Fruit fly (Drosophila melanogaster) whole organism, embryonic: ENCODE data around the gene CG7611.

Experiments
- Aef1 ChIP-seq: fragments of 200-800 bp; sonication (Bioruptor generic); IDR thresholded peaks from 3 replicates; pipeline ENCODE4 v1.3.6; 2022; ENCODE audit warnings: missing biosample characterization, missing genetic modification characterization
- CG10267 ChIP-seq: fragments of 200-800 bp; sonication (Bioruptor generic); optimal IDR thresholded peaks from 2 replicates; lab custom pipeline; 2018; ENCODE audit warnings: missing biosample characterization, mild to moderate bottlenecking, missing genetic modification characterization, moderate library complexity
- CG10321 ChIP-seq: fragments of 200-800 bp; sonication (Bioruptor generic); IDR thresholded peaks from 2 replicates; pipeline ENCODE4 v1.3.6; 2022; ENCODE audit warnings: missing biosample characterization, missing genetic modification characterization
- CG10959 ChIP-seq: fragments of 200-800 bp; sonication (Bioruptor generic); IDR thresholded peaks from 2 replicates; pipeline ENCODE4 v1.3.6; 2022; ENCODE audit warnings: missing biosample characterization, missing genetic modification characterization
- CG12104 ChIP-seq: fragments of 200-800 bp; sonication (Bioruptor generic); optimal IDR thresholded peaks from 3 replicates; lab custom pipeline; 2016; ENCODE audit warnings: missing biosample characterization, missing genetic modification characterization
- CG12659 ChIP-seq: fragments of 200-800 bp; sonication (Bioruptor generic); optimal IDR thresholded peaks from 3 replicates; lab custom pipeline; 2017; ENCODE audit warnings: mild to moderate bottlenecking, missing biosample characterization, missing genetic modification reagents, missing genetic modification characterization
- CG12769 ChIP-seq: fragments of 200-800 bp; sonication (Bioruptor generic); optimal IDR thresholded peaks from 2 replicates; lab custom pipeline; 2019; ENCODE audit warnings: missing biosample characterization, mild to moderate bottlenecking, missing genetic modification characterization, moderate library complexity
- CG15514 ChIP-seq: fragments of 200-800 bp; sonication (Bioruptor generic); optimal IDR thresholded peaks from 3 replicates; lab custom pipeline; 2017; ENCODE audit warnings: missing biosample characterization, missing genetic modification characterization, mild to moderate bottlenecking, moderate library complexity, missing genetic modification reagents
- CG16815 ChIP-seq: fragments of 200-800 bp; sonication (Bioruptor generic); optimal IDR thresholded peaks from 3 replicates; lab custom pipeline; 2017; ENCODE audit warnings: missing biosample characterization, mild to moderate bottlenecking, missing genetic modification characterization
- CG16863 ChIP-seq: fragments of 200-800 bp; sonication (Bioruptor generic); optimal IDR thresholded peaks from 3 replicates; lab custom pipeline; 2016; ENCODE audit warnings: missing biosample characterization, missing genetic modification characterization
- CG18262 ChIP-seq: fragments of 200-800 bp; optimal IDR thresholded peaks from 3 replicates; lab custom pipeline; 2019; ENCODE audit warnings: missing biosample characterization, mild to moderate bottlenecking, missing genetic modification characterization, moderate library complexity
- CG18599 ChIP-seq: fragments of 200-800 bp; sonication (Bioruptor generic); optimal IDR thresholded peaks from 3 replicates; lab custom pipeline; 2017; ENCODE audit warnings: missing biosample characterization, missing genetic modification characterization, mild to moderate bottlenecking, moderate library complexity, missing genetic modification reagents
- CG2875 ChIP-seq: fragments of 200-800 bp; sonication (Bioruptor generic); optimal IDR thresholded peaks from 2 replicates; lab custom pipeline; 2017; ENCODE audit warnings: missing biosample characterization, mild to moderate bottlenecking, missing genetic modification characterization, missing genetic modification reagents
- CG2889 ChIP-seq: fragments of 200-800 bp; sonication (Bioruptor generic); IDR thresholded peaks from 3 replicates; pipeline ENCODE4 v1.3.6; 2022; ENCODE audit warnings: missing biosample characterization, missing genetic modification characterization
- CG30020 ChIP-seq: fragments of 200-800 bp; optimal IDR thresholded peaks from 2 replicates; lab custom pipeline; 2019; ENCODE audit warnings: missing biosample characterization, mild to moderate bottlenecking, missing genetic modification characterization, moderate library complexity
- CG5245 ChIP-seq: fragments of 200-800 bp; sonication (Bioruptor generic); optimal IDR thresholded peaks from 3 replicates; lab custom pipeline; 2016; ENCODE audit warnings: missing biosample characterization, missing genetic modification characterization
- D ChIP-seq, 2 experiments: fragments of 200-800 bp in 1 of 2; fragments of >200 bp in 1 of 2; sonication (Bioruptor generic) in 1 of 2; optimal IDR thresholded peaks; 2 replicates in 1 of 2; 3 replicates in 1 of 2; lab custom pipeline; 2017; ENCODE audit warnings: mild to moderate bottlenecking in 1 of 2, missing biosample characterization in 1 of 2, missing genetic modification characterization in 1 of 2, missing genetic modification reagents in 1 of 2
- ERR ChIP-seq: fragments of 200-800 bp; sonication (Bioruptor generic); optimal IDR thresholded peaks from 2 replicates; lab custom pipeline; 2016; ENCODE audit warnings: missing biosample characterization, missing genetic modification characterization
- Eip74EF ChIP-seq, 2 experiments: fragments of 200-800 bp in 1 of 2; fragments of >200 bp in 1 of 2; sonication (Bioruptor generic) in 1 of 2; optimal IDR thresholded peaks; 2 replicates each; lab custom pipeline; 2017 to 2019; ENCODE audit warnings: missing biosample characterization in 2 of 2, missing genetic modification characterization in 2 of 2, mild to moderate bottlenecking in 1 of 2, moderate library complexity in 1 of 2
- Hr51 ChIP-seq, 2 experiments: fragments of 200-800 bp; sonication (Bioruptor generic); optimal IDR thresholded peaks; 2 replicates in 1 of 2; 3 replicates in 1 of 2; lab custom pipeline; 2016 to 2018; ENCODE audit warnings: missing biosample characterization in 2 of 2, missing genetic modification characterization in 2 of 2, mild to moderate bottlenecking in 1 of 2, moderate library complexity in 1 of 2
- MESR4 ChIP-seq: fragments of 200-800 bp; sonication (Bioruptor generic); optimal IDR thresholded peaks from 2 replicates; lab custom pipeline; 2018; ENCODE audit warnings: missing biosample characterization, mild to moderate bottlenecking, missing genetic modification characterization, moderate library complexity
- Med ChIP-seq: fragments of 200-800 bp; sonication (Bioruptor generic); peaks from one replicate; lab custom pipeline; 2016; ENCODE audit warnings: missing biosample characterization, missing genetic modification characterization, mild to moderate bottlenecking, inconsistent platforms, moderate library complexity
- Opbp ChIP-seq: fragments of 200-800 bp; sonication (Bioruptor generic); IDR thresholded peaks from 3 replicates; pipeline ENCODE4 v1.3.6; 2022; ENCODE audit warnings: missing biosample characterization, missing genetic modification characterization; ENCODE audit not compliant: partially characterized antibody
- Pdp1 ChIP-seq, 2 experiments: fragments of 200-800 bp; sonication (Bioruptor generic); optimal IDR thresholded peaks; 3 replicates each; lab custom pipeline; 2016; ENCODE audit warnings: missing biosample characterization in 2 of 2, missing genetic modification characterization in 2 of 2, mild to moderate bottlenecking in 1 of 2, moderate library complexity in 1 of 2
- Sry-δ ChIP-seq: fragments of 200-800 bp; sonication (Bioruptor generic); optimal IDR thresholded peaks from 2 replicates; lab custom pipeline; 2016; ENCODE audit warnings: missing biosample characterization, missing genetic modification characterization
- Xbp1 ChIP-seq: fragments of 200-800 bp; sonication (Bioruptor generic); optimal IDR thresholded peaks from 3 replicates; lab custom pipeline; 2016; ENCODE audit warnings: missing biosample characterization, mild to moderate bottlenecking, missing genetic modification characterization
- bowl ChIP-seq: fragments of 200-800 bp; sonication (Bioruptor generic); IDR thresholded peaks from 2 replicates; pipeline ENCODE4 v1.3.6; 2022; ENCODE audit warnings: missing biosample characterization, missing genetic modification characterization
- chinmo ChIP-seq: fragments of 200-800 bp; sonication (Bioruptor generic); IDR thresholded peaks from 4 replicates; pipeline ENCODE4 v1.3.6; 2022; ENCODE audit warnings: missing biosample characterization, missing genetic modification characterization; ENCODE audit not compliant: partially characterized antibody
- ci ChIP-seq: fragments of 200-800 bp; sonication (Bioruptor generic); IDR thresholded peaks from 3 replicates; pipeline ENCODE4 v1.3.6; 2022; ENCODE audit warnings: missing biosample characterization, missing genetic modification characterization
- dati ChIP-seq: fragments of 200-800 bp; sonication (Bioruptor generic); IDR thresholded peaks from 2 replicates; pipeline ENCODE4 v1.3.6; 2022; ENCODE audit warnings: missing biosample characterization, missing genetic modification characterization
- dimm ChIP-seq: fragments of 200-800 bp; sonication (Bioruptor generic); IDR thresholded peaks from 2 replicates; pipeline ENCODE4 v1.3.6; 2022; ENCODE audit warnings: missing biosample characterization, missing genetic modification characterization
- dm ChIP-seq: fragments of 200-800 bp; sonication (Bioruptor generic); optimal IDR thresholded peaks from 3 replicates; lab custom pipeline; 2016; ENCODE audit warnings: missing biosample characterization, missing genetic modification characterization
- dmrt11E ChIP-seq: fragments of 200-800 bp; sonication (Bioruptor generic); optimal IDR thresholded peaks from 3 replicates; lab custom pipeline; 2018; ENCODE audit warnings: missing biosample characterization, mild to moderate bottlenecking, missing genetic modification characterization, moderate library complexity
- dmrt99B ChIP-seq: fragments of 200-800 bp; sonication (Bioruptor generic); optimal IDR thresholded peaks from 2 replicates; lab custom pipeline; 2018; ENCODE audit warnings: missing biosample characterization, mild to moderate bottlenecking, missing genetic modification characterization, moderate library complexity
- en ChIP-seq: fragments of 200-800 bp; sonication (Bioruptor generic); optimal IDR thresholded peaks from 2 replicates; lab custom pipeline; 2016; ENCODE audit warnings: missing biosample characterization, missing genetic modification characterization
- esg ChIP-seq: fragments of 200-800 bp; sonication (Bioruptor generic); conservative IDR thresholded peaks from 2 replicates; pipeline ENCODE4 v1.3.6; 2022; ENCODE audit warnings: missing biosample characterization, missing genetic modification characterization
- fd102C ChIP-seq: fragments of 200-800 bp; sonication (Bioruptor generic); optimal IDR thresholded peaks from 2 replicates; lab custom pipeline; 2018; ENCODE audit warnings: missing biosample characterization, mild to moderate bottlenecking, missing genetic modification characterization, moderate library complexity
- jing ChIP-seq: fragments of 200-800 bp; sonication (Bioruptor generic); optimal IDR thresholded peaks from 2 replicates; lab custom pipeline; 2018; ENCODE audit warnings: missing biosample characterization, mild to moderate bottlenecking, missing genetic modification characterization
- kay ChIP-seq: fragments of 200-800 bp; sonication (Bioruptor generic); optimal IDR thresholded peaks from 2 replicates; lab custom pipeline; 2016; ENCODE audit warnings: missing biosample characterization, missing genetic modification characterization
- luna ChIP-seq: fragments of 200-800 bp; sonication (Bioruptor generic); optimal IDR thresholded peaks from 2 replicates; lab custom pipeline; 2016; ENCODE audit warnings: missing biosample characterization, missing genetic modification characterization
- mld ChIP-seq: fragments of 200-800 bp; sonication (Bioruptor generic); IDR thresholded peaks from 3 replicates; pipeline ENCODE4 v1.3.6; 2022; ENCODE audit warnings: missing biosample characterization, missing genetic modification characterization; ENCODE audit not compliant: partially characterized antibody
- nau ChIP-seq: fragments of 200-800 bp; sonication (Bioruptor generic); optimal IDR thresholded peaks from 3 replicates; lab custom pipeline; 2017; ENCODE audit warnings: missing biosample characterization, mild to moderate bottlenecking, missing genetic modification characterization, missing genetic modification reagents
- nerfin-2 ChIP-seq: fragments of 200-800 bp; sonication (Bioruptor generic); IDR thresholded peaks from 2 replicates; pipeline ENCODE4 v1.3.6; 2022; ENCODE audit warnings: missing biosample characterization, missing genetic modification characterization; ENCODE audit not compliant: partially characterized antibody
- pzg ChIP-seq: fragments of 200-800 bp; sonication (Bioruptor generic); optimal IDR thresholded peaks from 3 replicates; lab custom pipeline; 2018; ENCODE audit warnings: missing biosample characterization, mild to moderate bottlenecking, missing genetic modification characterization, moderate library complexity
- sens-2 ChIP-seq: fragments of 200-800 bp; sonication (Bioruptor generic); IDR thresholded peaks from 2 replicates; pipeline ENCODE4 v1.3.6; 2022; ENCODE audit warnings: missing biosample characterization, missing genetic modification characterization
- slou ChIP-seq: fragments of 200-800 bp; sonication (Bioruptor generic); optimal IDR thresholded peaks from 3 replicates; lab custom pipeline; 2016; ENCODE audit warnings: missing biosample characterization, missing genetic modification characterization
- tin ChIP-seq: fragments of 200-800 bp; sonication (Bioruptor generic); optimal IDR thresholded peaks from 3 replicates; lab custom pipeline; 2016; ENCODE audit warnings: missing biosample characterization, missing genetic modification characterization
- wor ChIP-seq: fragments of 200-800 bp; sonication (Bioruptor generic); IDR thresholded peaks from 2 replicates; pipeline ENCODE4 v1.3.6; 2022; ENCODE audit warnings: missing biosample characterization, missing genetic modification characterization

The CG7611 gene

DNA sequence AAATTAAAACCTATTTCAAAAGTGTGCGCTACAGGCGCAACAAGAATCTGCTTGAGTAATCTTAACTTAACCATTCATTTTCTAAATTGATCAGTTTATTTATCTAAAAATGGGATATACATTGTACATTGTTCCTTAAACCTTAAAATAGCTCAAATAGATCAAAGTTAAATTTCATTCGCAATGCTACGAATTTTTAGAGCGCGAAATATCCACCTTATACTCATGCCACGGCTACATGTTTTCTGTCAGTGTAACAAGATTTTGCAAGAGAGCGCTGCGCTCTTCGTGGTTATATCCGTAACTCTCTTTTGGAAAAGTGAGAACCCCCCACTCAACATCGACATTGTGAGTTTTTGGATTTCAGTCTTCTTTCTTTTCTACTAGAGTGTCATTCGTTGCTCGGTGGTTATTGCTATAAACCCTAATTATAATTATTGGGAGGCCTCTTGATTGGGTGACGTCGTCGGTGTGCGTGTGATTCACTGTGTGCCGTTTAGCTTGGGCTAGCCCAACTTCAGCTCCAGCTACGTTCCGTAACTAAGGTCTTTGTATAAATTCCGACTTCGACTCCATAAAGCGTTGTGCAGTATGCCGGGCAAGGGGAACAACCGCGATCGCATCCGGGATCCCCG lies 13.4 kb upstream of the CG7611 start (continued):
- TF ChIP-seq Xbp1 (GFP tag; lab: Kevin White, UChicago) (peak; percentile 55), dimm (GFP tag; lab: Robert Waterston, UW) (no peak), fd102C (GFP tag; lab: Kevin White, UChicago) (no peak), Eip74EF (GFP tag; optimal IDR thresholded peaks at IDR 0.05; lab: Kevin White, UChicago) (no peak), pzg (GFP tag; lab: Kevin White, UChicago) (no peak), dmrt99B (tag; lab: Kevin White, UChicago) (peak; percentile 50), CG16863 (GFP tag; lab: Kevin White, UChicago) (no peak), CG2875 (GFP tag; lab: Kevin White, UChicago) (peak; percentile 23), CG12104 (GFP tag; lab: Kevin White, UChicago) (no peak), dm (no peak), ci (GFP tag; lab: Robert Waterston, UW) (peak; percentile 71; the same call in 2 of the 3 replicates), dmrt11E (tag; lab: Kevin White, UChicago) (peak; percentile 38), sens-2 (GFP tag; lab: Robert Waterston, UW) (no peak), mld (GFP tag; lab: Robert Waterston, UW) (no peak), CG12769 (peak; percentile 46), CG2889 (0 out of 3 replicates have a peak, but pooled peaks have one; percentile 26), nau (GFP tag; lab: Kevin White, UChicago) (no peak), CG10959 (GFP tag; lab: Robert Waterston, UW) (no peak), CG12659 (peak; percentile 31), bowl (no peak), CG30020 (tag; lab: Kevin White, UChicago) (no peak), wor (GFP tag; lab: Robert Waterston, UW) (no peak), slou (GFP tag; lab: Kevin White, UChicago) (no peak), CG10321 (no peak), Aef1 (GFP tag; lab: Robert Waterston, UW) (no peak), CG10267 (tag; lab: Kevin White, UChicago) (peak; percentile 28), MESR4 (GFP tag; lab: Kevin White, UChicago) (no peak), CG18262 (peak; percentile 52), CG16815 (GFP tag; lab: Kevin White, UChicago) (no peak), luna (GFP tag; lab: Kevin White, UChicago) (no peak), Sry-δ (GFP tag; lab: Kevin White, UChicago) (no peak), en (GFP tag; lab: Kevin White, UChicago) (no peak), D (optimal IDR thresholded peaks at IDR 0.05; lab: Kevin White, UChicago) (no peak), D (GFP tag; optimal IDR thresholded peaks at IDR 0.05; lab: Kevin White, UChicago) (no peak), Hr51 (GFP tag; optimal IDR thresholded peaks at IDR 0.05; lab: Kevin White, UChicago) (peak in 1 of 2 experiments; percentile 49), ERR (no peak), tin (GFP tag; lab: Kevin White, UChicago) (peak; percentile 50), chinmo (GFP tag; lab: Robert Waterston, UW) (no peak), Pdp1 (GFP tag; optimal IDR thresholded peaks at IDR 0.05; lab: Kevin White, UChicago) (peak; percentile 10 to 36), CG18599 (GFP tag; lab: Kevin White, UChicago) (peak; percentile 35), esg (GFP tag; lab: Robert Waterston, UW) (no peak), dati (no peak), nerfin-2 (no peak), CG5245 (GFP tag; lab: Kevin White, UChicago) (peak; percentile 14), jing (GFP tag; lab: Kevin White, UChicago) (no peak), Med (GFP tag; lab: Kevin White, UChicago) (peak; percentile 71), kay (GFP tag; lab: Kevin White, UChicago) (no peak), Opbp (GFP tag; lab: Robert Waterston, UW) (no peak), CG15514 (GFP tag; lab: Kevin White, UChicago) (peak; percentile 1)
